Worm (Caenorhabditis elegans) whole organism, L4 larva: ENCODE results near the gene rla-2.
A peak's percentile ranks its signal among the peaks of the same experiment; 100 is the strongest.

ENCODE experiments used
- F44E2.7 ChIP-seq: fragments of 200-800 bp; sonication (Bioruptor generic); IDR thresholded peaks from 2 replicates; pipeline ENCODE4 v2.1.2; 2022; ENCODE audit warnings: missing genetic modification characterization, missing compliant biosample characterization
- F49E8.2 ChIP-seq: sonication (generic microtip); optimal IDR thresholded peaks from 2 replicates; lab custom pipeline; 2016; ENCODE audit warnings: missing compliant biosample characterization, mild to moderate bottlenecking, missing genetic modification characterization, borderline replicate concordance
- R02D3.7 ChIP-seq: fragments of 150-350 bp; sonication (generic microtip); optimal IDR thresholded peaks from 3 replicates; lab custom pipeline; 2014; ENCODE audit warnings: missing biosample characterization, missing genetic modification characterization
- T26A8.4 ChIP-seq: fragments of 200-800 bp; sonication (Bioruptor generic); IDR thresholded peaks from 2 replicates; pipeline ENCODE4 v1.3.6; 2022; ENCODE audit warnings: missing genetic modification characterization, missing compliant biosample characterization
- Y48G9A.11 ChIP-seq: fragments of 200-800 bp; sonication (Bioruptor generic); IDR thresholded peaks from 2 replicates; pipeline ENCODE4 v1.3.6; 2022; ENCODE audit warnings: missing genetic modification reagents, missing genetic modification characterization, missing compliant biosample characterization
- Y5F2A.4 ChIP-seq: fragments of 200-800 bp; sonication (Bioruptor generic); optimal IDR thresholded peaks from 2 replicates; lab custom pipeline; 2018; ENCODE audit warnings: mild to moderate bottlenecking, missing genetic modification characterization, missing compliant biosample characterization
- attf-4 ChIP-seq: sonication (generic microtip); optimal IDR thresholded peaks from 3 replicates; lab custom pipeline; 2017; ENCODE audit warnings: missing biosample characterization, missing genetic modification characterization
- ceh-20 ChIP-seq: fragments of 200-800 bp; sonication (Bioruptor generic); IDR thresholded peaks from 2 replicates; pipeline ENCODE4 v1.3.6; 2022; ENCODE audit warnings: missing genetic modification reagents, missing genetic modification characterization, missing compliant biosample characterization
- ceh-32 ChIP-seq: sonication (generic microtip); optimal IDR thresholded peaks from 2 replicates; lab custom pipeline; 2016; ENCODE audit warnings: mild to moderate bottlenecking, missing genetic modification characterization, missing compliant biosample characterization; ENCODE audit not compliant: poor library complexity
- ceh-82 ChIP-seq: sonication (generic microtip); optimal IDR thresholded peaks from 2 replicates; lab custom pipeline; 2017; ENCODE audit warnings: missing biosample characterization, missing genetic modification characterization
- daf-16 ChIP-seq, 3 experiments: sonication (generic microtip); optimal IDR thresholded peaks; 2 replicates each; lab custom pipeline; 2016 to 2017; ENCODE audit warnings: missing genetic modification characterization in 3 of 3, missing genetic modification reagents in 3 of 3, mild to moderate bottlenecking in 2 of 3, missing compliant biosample characterization in 2 of 3, missing biosample characterization in 1 of 3, moderate library complexity in 1 of 3
- daf-19 ChIP-seq: fragments of 200-800 bp; sonication (Bioruptor generic); conservative IDR thresholded peaks from 2 replicates; pipeline ENCODE4 v1.3.6; 2022; ENCODE audit warnings: missing genetic modification characterization, missing compliant biosample characterization
- daf-8 ChIP-seq: fragments of 200-800 bp; sonication (Bioruptor generic); IDR thresholded peaks from 2 replicates; pipeline ENCODE4 v1.3.6; 2022; ENCODE audit warnings: missing genetic modification characterization, missing compliant biosample characterization
- dmd-8 ChIP-seq: fragments of 200-800 bp; sonication (Bioruptor generic); IDR thresholded peaks from 2 replicates; pipeline ENCODE4 v1.3.6; 2022; ENCODE audit warnings: missing genetic modification characterization, missing compliant biosample characterization
- dmd-9 ChIP-seq: fragments of 200-800 bp; sonication (Bioruptor generic); IDR thresholded peaks from 2 replicates; pipeline ENCODE4 v1.3.6; 2022; ENCODE audit warnings: missing genetic modification reagents, missing genetic modification characterization, missing compliant biosample characterization
- dpl-1 ChIP-seq: fragments of 150-350 bp; optimal IDR thresholded peaks from 2 replicates; lab custom pipeline; 2014; ENCODE audit warnings: missing biosample characterization, missing genetic modification reagents, missing genetic modification characterization
- dve-1 ChIP-seq: sonication (generic microtip); optimal IDR thresholded peaks from 2 replicates; lab custom pipeline; 2017; ENCODE audit warnings: antibody characterized with exemption, mild to moderate bottlenecking, missing genetic modification characterization, missing compliant biosample characterization; ENCODE audit not compliant: insufficient read depth
- egl-27 ChIP-seq: sonication (generic microtip); optimal IDR thresholded peaks from 3 replicates; lab custom pipeline; 2017; ENCODE audit warnings: missing biosample characterization, missing genetic modification reagents, missing genetic modification characterization
- fkh-10 ChIP-seq: fragments of 150-350 bp; optimal IDR thresholded peaks from 2 replicates; lab custom pipeline; 2014; ENCODE audit warnings: missing biosample characterization, missing genetic modification reagents, missing genetic modification characterization
- hlh-11 ChIP-seq: fragments of 200-800 bp; sonication (Bioruptor generic); optimal IDR thresholded peaks from 2 replicates; lab custom pipeline; 2018; ENCODE audit warnings: mild to moderate bottlenecking, missing genetic modification characterization, missing compliant biosample characterization
- hmg-1.1 ChIP-seq: fragments of 200-800 bp; sonication (Bioruptor generic); IDR thresholded peaks from 2 replicates; pipeline ENCODE4 v1.3.6; 2022; ENCODE audit warnings: missing genetic modification reagents, missing genetic modification characterization, missing compliant biosample characterization
- lin-13 ChIP-seq: fragments of 150-350 bp; optimal IDR thresholded peaks from 2 replicates; lab custom pipeline; 2014; ENCODE audit warnings: missing biosample characterization, missing genetic modification reagents, missing genetic modification characterization
- lin-15B ChIP-seq: fragments of 150-350 bp; sonication (generic microtip); optimal IDR thresholded peaks from 3 replicates; lab custom pipeline; 2014; ENCODE audit warnings: missing biosample characterization, missing genetic modification characterization
- lin-38 ChIP-seq: fragments of 200-800 bp; sonication (Bioruptor generic); IDR thresholded peaks from 2 replicates; pipeline ENCODE4 v1.3.6; 2022; ENCODE audit warnings: missing genetic modification reagents, missing genetic modification characterization, missing compliant biosample characterization
- lir-3 ChIP-seq: sonication (generic microtip); optimal IDR thresholded peaks from 2 replicates; lab custom pipeline; 2016; ENCODE audit warnings: mild to moderate bottlenecking, missing genetic modification characterization, missing compliant biosample characterization
- lsy-2 ChIP-seq, 2 experiments: fragments of 150-350 bp in 1 of 2; sonication (generic microtip) in 1 of 2; optimal IDR thresholded peaks; 2 replicates each; lab custom pipeline; 2014 to 2017; ENCODE audit warnings: missing biosample characterization in 2 of 2, missing genetic modification characterization in 2 of 2
- madf-9 ChIP-seq: fragments of 200-800 bp; sonication (Bioruptor generic); conservative IDR thresholded peaks from 2 replicates; pipeline ENCODE4 v1.3.6; 2022; ENCODE audit warnings: missing genetic modification reagents, missing genetic modification characterization, missing compliant biosample characterization
- mxl-2 ChIP-seq: fragments of 200-800 bp; sonication (Bioruptor generic); conservative IDR thresholded peaks from 2 replicates; pipeline ENCODE4 v1.3.6; 2022; ENCODE audit warnings: missing genetic modification reagents, missing genetic modification characterization, missing compliant biosample characterization
- mxl-3 ChIP-seq: fragments of 200-800 bp; sonication (Bioruptor generic); optimal IDR thresholded peaks from 2 replicates; lab custom pipeline; 2018; ENCODE audit warnings: mild to moderate bottlenecking, missing genetic modification characterization, missing compliant biosample characterization
- nhr-11 ChIP-seq: fragments of 150-350 bp; optimal IDR thresholded peaks from 2 replicates; lab custom pipeline; 2014; ENCODE audit warnings: missing biosample characterization, missing genetic modification characterization
- nhr-237 ChIP-seq: sonication (generic microtip); optimal IDR thresholded peaks from 2 replicates; lab custom pipeline; 2017; ENCODE audit warnings: missing biosample characterization, missing genetic modification characterization
- nhr-28 ChIP-seq: fragments of 150-350 bp; optimal IDR thresholded peaks from 2 replicates; lab custom pipeline; 2014; ENCODE audit warnings: missing biosample characterization, missing genetic modification characterization
- nhr-48 ChIP-seq: sonication (generic microtip); optimal IDR thresholded peaks from 2 replicates; lab custom pipeline; 2016; ENCODE audit warnings: mild to moderate bottlenecking, missing genetic modification characterization, missing compliant biosample characterization
- nhr-6 ChIP-seq: fragments of 150-350 bp; optimal IDR thresholded peaks from 2 replicates; lab custom pipeline; 2014; ENCODE audit warnings: missing biosample characterization, missing genetic modification characterization
- nhr-77 ChIP-seq: fragments of 150-350 bp; optimal IDR thresholded peaks from 2 replicates; lab custom pipeline; 2014; ENCODE audit warnings: missing biosample characterization, missing genetic modification characterization
- php-3 ChIP-seq: fragments of 200-800 bp; sonication (Bioruptor generic); IDR thresholded peaks from 2 replicates; pipeline ENCODE4 v1.3.6; 2022; ENCODE audit warnings: missing genetic modification reagents, missing genetic modification characterization, missing compliant biosample characterization
- sdz-12 ChIP-seq: fragments of 200-800 bp; sonication (Bioruptor generic); optimal IDR thresholded peaks from 2 replicates; lab custom pipeline; 2018; ENCODE audit warnings: mild to moderate bottlenecking, missing genetic modification characterization, missing compliant biosample characterization
- spr-3 ChIP-seq: fragments of 200-800 bp; sonication (Bioruptor generic); optimal IDR thresholded peaks from 2 replicates; lab custom pipeline; 2018; ENCODE audit warnings: mild to moderate bottlenecking, missing genetic modification characterization, missing compliant biosample characterization
- tra-1 ChIP-seq: fragments of 200-800 bp; sonication (Bioruptor generic); IDR thresholded peaks from 2 replicates; pipeline ENCODE4 v1.3.6; 2022; ENCODE audit warnings: missing genetic modification reagents, missing genetic modification characterization, missing compliant biosample characterization
- unc-130 ChIP-seq: sonication (generic microtip); optimal IDR thresholded peaks from 2 replicates; lab custom pipeline; 2016; ENCODE audit warnings: missing genetic modification reagents, missing genetic modification characterization, missing compliant biosample characterization
- unc-39 ChIP-seq: sonication (generic microtip); optimal IDR thresholded peaks from 2 replicates; lab custom pipeline; 2017; ENCODE audit warnings: missing biosample characterization, missing genetic modification characterization
- unc-62 ChIP-seq, 3 experiments: fragments of 150-350 bp in 1 of 3; sonication (generic microtip); optimal IDR thresholded peaks in 2 of 3; peaks in 1 of 3; 1 replicate in 1 of 3; 2 replicates in 2 of 3; lab custom pipeline; 2014 to 2017; ENCODE audit warnings: missing biosample characterization in 3 of 3, missing genetic modification characterization in 3 of 3, missing genetic modification reagents in 3 of 3, missing genotype in 1 of 3
- vab-7 ChIP-seq: fragments of 200-800 bp; sonication (Bioruptor generic); IDR thresholded peaks from 2 replicates; pipeline ENCODE4 v1.3.6; 2022; ENCODE audit warnings: missing genetic modification reagents, missing genetic modification characterization, missing compliant biosample characterization
- zfp-3 ChIP-seq: fragments of 200-800 bp; sonication (Bioruptor generic); conservative IDR thresholded peaks from 2 replicates; pipeline ENCODE4 v1.3.6; 2022; ENCODE audit warnings: missing genetic modification reagents, missing genetic modification characterization, missing compliant biosample characterization
- zip-11 ChIP-seq: fragments of 200-800 bp; sonication (Bioruptor generic); IDR thresholded peaks from 2 replicates; pipeline ENCODE4 v1.3.6; 2022; ENCODE audit warnings: missing genetic modification characterization, missing compliant biosample characterization
- zip-2 ChIP-seq: fragments of 150-350 bp; optimal IDR thresholded peaks from 2 replicates; lab custom pipeline; 2014; ENCODE audit warnings: missing biosample characterization, missing genetic modification characterization
- ztf-11 ChIP-seq: fragments of 150-350 bp; optimal IDR thresholded peaks from 2 replicates; lab custom pipeline; 2014; ENCODE audit warnings: missing biosample characterization, missing genetic modification characterization
- ztf-7 ChIP-seq: fragments of 150-350 bp; optimal IDR thresholded peaks from 2 replicates; lab custom pipeline; 2014; ENCODE audit warnings: missing biosample characterization, missing genetic modification characterization

rla-2 gene

DNA sequence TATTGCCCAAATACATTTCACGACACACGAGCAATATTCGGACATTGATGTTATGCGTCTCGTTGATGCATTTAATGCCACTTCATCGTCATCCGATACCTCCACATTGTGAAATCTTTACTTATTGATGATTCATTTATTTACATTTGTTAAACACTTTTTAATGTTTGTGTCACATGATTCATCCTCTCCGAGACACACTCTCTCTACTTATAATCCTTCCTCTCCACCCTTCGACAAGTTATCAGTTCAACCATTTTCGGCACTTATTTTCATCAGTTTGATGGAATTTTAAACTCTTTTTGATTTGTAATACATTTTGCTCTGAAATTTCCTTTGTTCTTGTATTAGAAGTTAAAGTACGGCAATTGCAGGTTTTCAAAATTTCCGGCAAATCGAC lies 24.0 kb downstream of the rla-2 start (continued):
- TF ChIP-seq nhr-28 (peak; percentile 35), Y5F2A.4 (GFP tag; lab: Kevin White, UChicago) (no peak), nhr-6 (peak; percentile 76), daf-19 (GFP tag; lab: Robert Waterston, UW) (no peak), fkh-10 (GFP tag; lab: Kevin White, UChicago) (no peak), nhr-48 (tag; lab: Kevin White, UChicago) (no peak), lin-13 (no peak), ztf-7 (tag; lab: Kevin White, UChicago) (no peak), unc-62 (GFP tag; optimal IDR thresholded peaks at IDR 0.05 in 1 of 2; lab: Kevin White, UChicago) (no peak), unc-62 (tag; optimal IDR thresholded peaks at IDR 0.05; lab: Kevin White, UChicago) (no peak), lin-38 (no peak), lir-3 (tag; lab: Kevin White, UChicago) (no peak), attf-4 (tag; lab: Kevin White, UChicago) (no peak), lin-15B (no peak), spr-3 (GFP tag; lab: Kevin White, UChicago) (no peak), hlh-11 (peak; percentile 39), unc-130 (GFP tag; lab: Kevin White, UChicago) (no peak), F44E2.7 (no peak), hmg-1.1 (GFP tag; lab: Robert Waterston, UW) (no peak), dmd-8 (GFP tag; lab: Robert Waterston, UW) (no peak), dve-1 (tag; lab: Kevin White, UChicago) (peak; percentile 72), sdz-12 (GFP tag; lab: Kevin White, UChicago) (no peak), Y48G9A.11 (no peak), T26A8.4 (GFP tag; lab: Robert Waterston, UW) (no peak), daf-16 (GFP tag; optimal IDR thresholded peaks at IDR 0.05; lab: Kevin White, UChicago) (no peak), daf-16 (tag; optimal IDR thresholded peaks at IDR 0.05; lab: Kevin White, UChicago) (peak; percentile 40), nhr-237 (tag; lab: Kevin White, UChicago) (no peak), mxl-2 (GFP tag; lab: Robert Waterston, UW) (no peak), zip-2 (no peak), ceh-20 (GFP tag; lab: Robert Waterston, UW) (no peak), dpl-1 (GFP tag; lab: Kevin White, UChicago) (no peak)

DNA sequence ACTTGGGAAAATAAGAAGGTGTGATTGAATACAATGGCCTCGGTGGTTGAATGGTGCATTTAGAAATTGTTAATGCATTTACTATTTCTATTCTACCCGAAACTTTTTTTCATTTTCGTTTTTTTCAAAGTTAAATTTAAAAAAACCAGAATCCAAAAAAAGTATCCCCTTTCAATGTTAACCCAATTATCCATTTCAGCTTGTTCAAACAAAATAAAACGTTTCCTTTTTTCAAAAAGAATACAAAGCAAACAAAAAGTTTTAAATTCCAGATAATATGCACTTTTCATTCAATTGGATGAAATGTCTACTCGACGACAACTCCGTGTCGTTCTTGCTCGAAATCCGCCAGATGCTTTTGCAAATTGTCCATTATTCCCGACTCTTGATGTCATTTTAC lies 27.5 kb downstream of the rla-2 start, which contains the start of gene W02A2.5:
W02A2.5 (plus strand) TSS at position 301 of the 400 bp plus-strand sequence.
- no peak for TF ChIP-seq nhr-28
- peak in 1 of 2 experiments; percentile 62 for TF ChIP-seq unc-62 (GFP tag; optimal IDR thresholded peaks at IDR 0.05 in 1 of 2; lab: Kevin White, UChicago)
- TF ChIP-seq unc-62 (tag; optimal IDR thresholded peaks at IDR 0.05; lab: Kevin White, UChicago) = no peak

DNA sequence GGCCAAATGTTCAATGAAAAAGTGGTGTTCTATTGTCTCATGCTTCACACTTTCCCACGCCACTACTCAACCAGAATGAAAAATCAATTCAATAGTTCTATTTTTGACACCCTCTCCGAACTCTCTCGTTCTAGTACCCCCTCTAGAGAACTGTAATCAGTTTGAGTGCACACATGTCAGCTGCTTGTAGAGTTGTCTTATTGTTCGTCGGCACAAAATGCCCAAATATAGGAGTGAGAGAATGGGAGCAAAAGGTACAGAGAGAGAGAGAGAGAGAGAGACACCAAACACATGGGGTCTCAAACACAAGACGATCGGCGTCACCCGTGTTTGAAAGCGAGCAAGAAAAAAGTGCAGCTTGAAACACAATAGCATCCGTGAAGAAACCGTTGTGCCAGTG lies 35.8 kb downstream of the rla-2 start:
- TF ChIP-seq nhr-11 (tag; lab: Kevin White, UChicago) (no peak), unc-39 (tag; lab: Kevin White, UChicago) (no peak), Y48G9A.11 (no peak), daf-8 (GFP tag; lab: Robert Waterston, UW) (no peak), vab-7 (no peak), F49E8.2 (tag; lab: Kevin White, UChicago) (no peak), ztf-11 (tag; lab: Kevin White, UChicago) (no peak), zip-11 (GFP tag; lab: Robert Waterston, UW) (no peak), egl-27 (no peak), ceh-82 (tag; lab: Kevin White, UChicago) (no peak), Y5F2A.4 (GFP tag; lab: Kevin White, UChicago) (no peak), dmd-9 (GFP tag; lab: Robert Waterston, UW) (no peak), zfp-3 (no peak), nhr-48 (tag; lab: Kevin White, UChicago) (no peak), ztf-7 (tag; lab: Kevin White, UChicago) (no peak), unc-130 (GFP tag; lab: Kevin White, UChicago) (no peak), mxl-3 (no peak), nhr-77 (tag; lab: Kevin White, UChicago) (peak; percentile 0), T26A8.4 (GFP tag; lab: Robert Waterston, UW) (peak; percentile 28), tra-1 (GFP tag; lab: Robert Waterston, UW) (no peak), php-3 (GFP tag; lab: Robert Waterston, UW) (0 out of 2 replicates have a peak, but pooled peaks have one; percentile 29), lsy-2 (tag; optimal IDR thresholded peaks at IDR 0.05; lab: Kevin White, UChicago) (no peak), ceh-32 (tag; lab: Kevin White, UChicago) (no peak), R02D3.7 (tag; lab: Kevin White, UChicago) (no peak), lin-13 (no peak), madf-9 (no peak)
